Worm (Caenorhabditis elegans): ENCODE results near the gene fbxa-209.

DNA sequence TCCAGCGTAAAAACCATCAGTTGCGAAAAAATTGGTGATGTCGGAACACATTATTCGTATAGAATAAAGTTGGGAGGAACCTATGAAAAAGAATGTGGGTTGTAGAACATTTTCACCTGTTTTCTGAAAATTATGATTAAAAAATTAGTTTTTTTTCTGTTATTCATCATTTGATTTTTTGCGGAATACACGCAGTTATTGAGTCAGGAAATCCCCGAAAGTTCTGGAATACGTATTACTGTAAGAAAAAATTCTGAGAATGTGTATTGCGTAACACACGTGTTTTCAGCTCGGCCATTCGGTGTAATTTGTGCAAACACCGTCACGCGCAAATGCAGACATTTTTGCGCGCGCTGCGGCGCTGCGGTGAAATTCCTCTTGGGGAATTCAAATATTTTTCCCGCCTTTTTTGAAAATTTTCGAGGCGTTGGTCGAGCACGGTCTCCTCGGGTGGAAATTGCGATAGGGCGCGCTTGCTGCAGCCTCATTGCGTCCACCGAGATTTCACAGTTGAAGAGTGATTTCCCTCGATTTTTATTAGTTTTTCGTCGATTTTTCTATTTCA lies 37.9 kb downstream of the fbxa-209 start, which contains the start of gene srh-170:
- TF ChIP-seq flt-1 (GFP tag; IDR thresholded peaks at IDR 0.05) (no peak), ref-1 (GFP tag; conservative IDR thresholded peaks at IDR 0.05) (no peak), cog-1 (tag; optimal IDR thresholded peaks at IDR 0.05) (no peak), klf-2 (GFP tag; conservative IDR thresholded peaks at IDR 0.05) (no peak)

All from whole organism, midembryonic.